Fruit fly (Drosophila melanogaster) whole organism, adult: ENCODE measurements around the gene Nep2.

ENCODE experiments used
- CG14711 ChIP-seq: fragments of 200-800 bp; sonication (Bioruptor generic); optimal IDR thresholded peaks from 2 replicates; lab custom pipeline; 2018; ENCODE audit warnings: missing biosample characterization, mild to moderate bottlenecking, missing genetic modification characterization, moderate library complexity
- CG1620 ChIP-seq: fragments of 200-800 bp; sonication (Bioruptor generic); optimal IDR thresholded peaks from 2 replicates; lab custom pipeline; 2016; ENCODE audit warnings: missing biosample characterization, missing genetic modification characterization
- CG33017 ChIP-seq: fragments of 200-800 bp; sonication (Bioruptor generic); optimal IDR thresholded peaks from 2 replicates; lab custom pipeline; 2018; ENCODE audit warnings: missing biosample characterization, mild to moderate bottlenecking, missing genetic modification characterization, moderate library complexity
- CG5204 ChIP-seq: fragments of 200-800 bp; sonication (Bioruptor generic); optimal IDR thresholded peaks from 2 replicates; lab custom pipeline; 2016; ENCODE audit warnings: missing biosample characterization, missing genetic modification characterization
- CG7045 ChIP-seq: fragments of 200-800 bp; sonication (Bioruptor generic); optimal IDR thresholded peaks from 2 replicates; lab custom pipeline; 2017; ENCODE audit warnings: missing biosample characterization, mild to moderate bottlenecking, missing genetic modification characterization
- Clk ChIP-seq: fragments of 200-800 bp; sonication (Bioruptor generic); optimal IDR thresholded peaks from 2 replicates; lab custom pipeline; 2017; ENCODE audit warnings: missing biosample characterization, missing genetic modification characterization
- Crg-1 ChIP-seq: fragments of 200-800 bp; sonication (Bioruptor generic); optimal IDR thresholded peaks from 2 replicates; lab custom pipeline; 2016; ENCODE audit warnings: missing biosample characterization, missing genetic modification characterization
- bab1 ChIP-seq: fragments of 200-800 bp; sonication (Bioruptor generic); optimal IDR thresholded peaks from 3 replicates; lab custom pipeline; 2019; ENCODE audit warnings: missing biosample characterization, mild to moderate bottlenecking, missing genetic modification characterization, moderate library complexity
- cnc ChIP-seq, 2 experiments: fragments of >200 bp; optimal IDR thresholded peaks; 2 replicates each; lab custom pipeline; 2017
- kay ChIP-seq: fragments of 200-800 bp; sonication (Bioruptor generic); peaks from one replicate; lab custom pipeline; 2016; ENCODE audit warnings: missing biosample characterization, missing genetic modification characterization, borderline replicate concordance
- ovo ChIP-seq: fragments of 200-800 bp; sonication (Bioruptor generic); optimal IDR thresholded peaks from 2 replicates; lab custom pipeline; 2016; ENCODE audit warnings: missing biosample characterization, missing genetic modification characterization

DNA sequence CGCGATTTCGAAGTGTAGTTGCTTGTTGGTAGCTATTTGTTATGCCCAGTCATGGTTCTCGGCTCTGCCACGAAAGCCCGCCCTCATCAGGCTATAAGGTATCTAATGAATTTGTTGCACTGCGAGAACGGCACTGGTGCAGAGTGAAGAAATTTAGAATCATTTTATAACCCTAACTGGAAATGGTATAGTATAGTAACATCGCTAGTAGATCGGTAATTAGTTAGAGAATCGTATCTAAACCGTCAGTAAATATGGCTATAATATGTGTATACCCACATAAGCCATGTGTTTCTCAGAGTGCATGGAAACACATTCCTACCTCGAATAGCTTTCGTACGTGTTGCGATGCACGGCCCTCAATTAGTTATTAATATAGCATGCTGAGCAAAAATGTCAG is 44.5 kb downstream of the Nep2 start:
- no peak for TF ChIP-seq CG5204
- TF ChIP-seq Crg-1 (GFP tag; lab: Kevin White, UChicago) = no peak
- no peak for TF ChIP-seq kay
- no peak for TF ChIP-seq cnc (optimal IDR thresholded peaks at IDR 0.05; lab: Kevin White, UChicago)
- TF ChIP-seq CG14711 (tag; lab: Kevin White, UChicago) = no peak
- no peak for TF ChIP-seq bab1 (GFP tag; lab: Kevin White, UChicago)
- TF ChIP-seq ovo (GFP tag; lab: Kevin White, UChicago) = no peak
- no peak for TF ChIP-seq CG7045 (GFP tag; lab: Kevin White, UChicago)
- no peak for TF ChIP-seq Clk (GFP tag; lab: Kevin White, UChicago)
- no peak for TF ChIP-seq CG33017 (tag; lab: Kevin White, UChicago)
- no peak for TF ChIP-seq CG1620 (GFP tag; lab: Kevin White, UChicago)
